Worm (Caenorhabditis elegans) whole organism, early embryonic: Measurements from ENCODE around the gene Y41D4A.7.

Source experiments
- F13C5.2 ChIP-seq: sonication (generic microtip); optimal IDR thresholded peaks from 2 replicates; lab custom pipeline; 2017; ENCODE audit warnings: mild to moderate bottlenecking, missing genetic modification characterization, inconsistent platforms, missing compliant biosample characterization
- aly-1 ChIP-seq: sonication (generic microtip); optimal IDR thresholded peaks from 2 replicates; lab custom pipeline; 2016; ENCODE audit warnings: missing genetic modification characterization, missing compliant biosample characterization
- ama-1 ChIP-seq: fragments of 150-350 bp; optimal IDR thresholded peaks from 2 replicates; lab custom pipeline; 2014
- ets-7 ChIP-seq: sonication (generic microtip); optimal IDR thresholded peaks from 2 replicates; lab custom pipeline; 2016; ENCODE audit warnings: missing genotype, missing genetic modification characterization, missing compliant biosample characterization
- flt-1 ChIP-seq: fragments of 200-800 bp; sonication (Bioruptor generic); IDR thresholded peaks from 2 replicates; pipeline ENCODE4 v1.3.6; 2022; ENCODE audit warnings: missing genetic modification characterization, missing compliant biosample characterization
- hmg-4 ChIP-seq: fragments of 200-800 bp; sonication (Bioruptor generic); optimal IDR thresholded peaks from 2 replicates; lab custom pipeline; 2018; ENCODE audit warnings: mild to moderate bottlenecking, missing genetic modification characterization, missing compliant biosample characterization
- pes-1 ChIP-seq: fragments of 200-800 bp; sonication (Bioruptor generic); IDR thresholded peaks from 2 replicates; pipeline ENCODE4 v1.3.6; 2022; ENCODE audit warnings: missing genetic modification reagents, missing genetic modification characterization, missing compliant biosample characterization
- scrt-1 ChIP-seq: fragments of 200-800 bp; sonication (Bioruptor generic); IDR thresholded peaks from 2 replicates; pipeline ENCODE4 v1.3.6; 2022; ENCODE audit warnings: missing genetic modification characterization, missing compliant biosample characterization
- tra-4 ChIP-seq: sonication (generic microtip); optimal IDR thresholded peaks from 2 replicates; lab custom pipeline; 2017; ENCODE audit warnings: missing genetic modification characterization, missing compliant biosample characterization

DNA sequence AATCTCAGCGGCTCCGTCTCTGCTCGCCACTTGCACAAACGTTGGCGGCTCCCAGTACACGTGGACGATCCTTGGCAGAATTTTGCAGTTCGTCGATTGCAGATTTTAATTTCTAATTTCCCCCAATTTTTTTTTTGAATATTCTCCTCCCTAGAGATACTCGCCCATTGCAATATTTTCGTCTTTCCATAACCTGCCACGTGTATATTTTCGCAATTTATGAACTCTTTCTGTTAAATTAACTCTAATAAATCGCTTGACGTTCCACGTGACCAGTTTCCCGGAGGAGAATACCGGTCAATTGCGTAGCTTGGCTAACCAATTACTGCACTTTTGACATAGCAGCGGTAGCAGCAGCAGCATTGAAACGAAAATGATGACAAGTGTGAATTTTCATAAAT lies 52.9 kb downstream of the Y41D4A.7 start:
- no peak for TF ChIP-seq scrt-1
- no peak for TF ChIP-seq aly-1 (tag; lab: Kevin White, UChicago)
- no peak for TF ChIP-seq pes-1 (GFP tag; lab: Robert Waterston, UW)
- TF ChIP-seq flt-1 (GFP tag; lab: Robert Waterston, UW), result no peak
- no peak for TF ChIP-seq F13C5.2
- no peak for TF ChIP-seq ama-1 (lab: Kevin White, UChicago)
- TF ChIP-seq tra-4 (tag; lab: Kevin White, UChicago), result no peak
- no peak for TF ChIP-seq hmg-4 (GFP tag; lab: Kevin White, UChicago)
- no peak for TF ChIP-seq ets-7 (tag; lab: Kevin White, UChicago)
